Worm (Caenorhabditis elegans) whole organism, L2 larva: Measurements from ENCODE around the gene unc-27.

ENCODE experiments used
- F13H6.1 ChIP-seq: sonication (generic microtip); optimal IDR thresholded peaks from 2 replicates; lab custom pipeline; 2016; ENCODE audit warnings: missing genetic modification characterization, missing compliant biosample characterization
- Y55F3AM.14 ChIP-seq: fragments of 200-800 bp; sonication (Bioruptor generic); optimal IDR thresholded peaks from 2 replicates; lab custom pipeline; 2018; ENCODE audit warnings: mild to moderate bottlenecking, missing genetic modification characterization, missing compliant biosample characterization
- ZK546.5 ChIP-seq: sonication (generic microtip); optimal IDR thresholded peaks from 2 replicates; lab custom pipeline; 2017; ENCODE audit warnings: missing biosample characterization, missing genetic modification characterization
- alr-1 ChIP-seq: fragments of 150-350 bp; optimal IDR thresholded peaks from 2 replicates; lab custom pipeline; 2014; ENCODE audit warnings: missing biosample characterization, missing genetic modification characterization
- ceh-16 ChIP-seq: fragments of 150-350 bp; optimal IDR thresholded peaks from 2 replicates; lab custom pipeline; 2014; ENCODE audit warnings: missing biosample characterization, missing genetic modification characterization
- crh-2 ChIP-seq: sonication (generic microtip); optimal IDR thresholded peaks from 2 replicates; lab custom pipeline; 2017; ENCODE audit warnings: missing biosample characterization, missing genetic modification characterization
- dmd-4 ChIP-seq: sonication (generic microtip); optimal IDR thresholded peaks from 2 replicates; lab custom pipeline; 2017; ENCODE audit warnings: missing biosample characterization, missing genetic modification characterization
- elt-1 ChIP-seq: fragments of 150-350 bp; optimal IDR thresholded peaks from 2 replicates; lab custom pipeline; 2014; ENCODE audit warnings: missing biosample characterization, missing genetic modification characterization
- fos-1 ChIP-seq: fragments of 150-350 bp; optimal IDR thresholded peaks from 2 replicates; lab custom pipeline; 2014; ENCODE audit warnings: missing biosample characterization, missing genetic modification characterization
- gmeb-1 ChIP-seq: fragments of 150-350 bp; optimal IDR thresholded peaks from 2 replicates; lab custom pipeline; 2014; ENCODE audit warnings: missing biosample characterization, missing genetic modification characterization
- lin-11 ChIP-seq: fragments of 150-350 bp; sonication (generic microtip); optimal IDR thresholded peaks from 2 replicates; lab custom pipeline; 2014; ENCODE audit warnings: missing biosample characterization, missing genetic modification characterization, inconsistent platforms, mixed read lengths
- lin-13 ChIP-seq: fragments of 150-350 bp; optimal IDR thresholded peaks from 2 replicates; lab custom pipeline; 2014; ENCODE audit warnings: missing biosample characterization, missing genetic modification reagents, missing genetic modification characterization
- mbf-1 ChIP-seq: sonication (generic microtip); optimal IDR thresholded peaks from 2 replicates; lab custom pipeline; 2017; ENCODE audit warnings: missing biosample characterization, missing genetic modification characterization
- nhr-10 ChIP-seq: sonication (generic microtip); optimal IDR thresholded peaks from 2 replicates; lab custom pipeline; 2017; ENCODE audit warnings: missing biosample characterization, missing genetic modification characterization
- nhr-12 ChIP-seq: fragments of 150-350 bp; optimal IDR thresholded peaks from 2 replicates; lab custom pipeline; 2014; ENCODE audit warnings: missing biosample characterization, missing genetic modification characterization
- nhr-129 ChIP-seq: fragments of 150-350 bp; optimal IDR thresholded peaks from 2 replicates; lab custom pipeline; 2014; ENCODE audit warnings: missing biosample characterization, missing genetic modification characterization
- nhr-21 ChIP-seq: fragments of 150-350 bp; optimal IDR thresholded peaks from 2 replicates; lab custom pipeline; 2014; ENCODE audit warnings: missing biosample characterization, missing genetic modification characterization
- nhr-237 ChIP-seq: fragments of 150-350 bp; optimal IDR thresholded peaks from 2 replicates; lab custom pipeline; 2014; ENCODE audit warnings: missing biosample characterization, missing genetic modification characterization
- nhr-6 ChIP-seq: fragments of 150-350 bp; optimal IDR thresholded peaks from 2 replicates; lab custom pipeline; 2014; ENCODE audit warnings: missing biosample characterization, missing genetic modification characterization
- sma-3 ChIP-seq: sonication (generic microtip); optimal IDR thresholded peaks from 2 replicates; lab custom pipeline; 2016; ENCODE audit warnings: missing genetic modification reagents, missing genetic modification characterization, missing compliant biosample characterization
- sma-9 ChIP-seq, 2 experiments: fragments of 150-350 bp in 1 of 2; sonication (generic microtip) in 1 of 2; optimal IDR thresholded peaks; 2 replicates each; lab custom pipeline; 2014 to 2016; ENCODE audit warnings: missing genetic modification characterization in 2 of 2, mild to moderate bottlenecking in 1 of 2, missing biosample characterization in 1 of 2, missing compliant biosample characterization in 1 of 2, missing genetic modification reagents in 1 of 2, moderate library complexity in 1 of 2
- snpc-4 ChIP-seq: fragments of 150-350 bp; optimal IDR thresholded peaks from 2 replicates; lab custom pipeline; 2014; ENCODE audit warnings: missing biosample characterization, missing genetic modification characterization
- unc-55 ChIP-seq: fragments of 150-350 bp; sonication (generic microtip); optimal IDR thresholded peaks from 3 replicates; lab custom pipeline; 2014; ENCODE audit warnings: missing biosample characterization, missing genetic modification reagents, missing genetic modification characterization
- unc-62 ChIP-seq: fragments of 150-350 bp; optimal IDR thresholded peaks from 2 replicates; lab custom pipeline; 2014; ENCODE audit warnings: missing biosample characterization, missing genetic modification reagents, missing genetic modification characterization
- ztf-11 ChIP-seq: sonication (generic microtip); optimal IDR thresholded peaks from 2 replicates; lab custom pipeline; 2017; ENCODE audit warnings: missing biosample characterization, missing genetic modification characterization

The unc-27 gene

DNA sequence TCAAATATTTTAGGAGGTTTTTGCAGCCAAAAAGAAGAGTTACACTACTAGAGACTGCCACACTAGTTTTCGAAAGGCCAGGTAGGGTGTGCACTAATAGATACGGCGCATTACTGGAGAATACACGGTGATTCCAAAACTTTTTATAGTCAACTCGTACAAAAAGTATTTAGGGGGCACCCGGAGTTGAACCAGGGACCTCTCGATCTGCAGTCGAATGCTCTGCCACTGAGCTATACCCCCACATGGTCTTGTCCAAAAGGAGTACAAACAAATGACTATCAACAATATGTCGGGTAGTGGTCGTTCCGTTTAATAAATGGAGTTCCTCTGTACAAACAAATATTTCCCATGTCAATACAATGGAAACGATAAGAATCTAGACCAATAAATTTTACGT is 28.7 kb downstream of the unc-27 start:
- TF ChIP-seq ztf-11 (no peak), ceh-16 (tag; lab: Kevin White, UChicago) (no peak), nhr-12 (no peak), lin-11 (tag; lab: Kevin White, UChicago) (no peak), gmeb-1 (tag; lab: Kevin White, UChicago) (no peak), fos-1 (tag; lab: Kevin White, UChicago) (peak; percentile 30)
- TF ChIP-seq, all 48 proteins: peak for 1

ce11 chrX:8819815-8820415 is 30.7 kb downstream of the unc-27 start:
- no peak for TF ChIP-seq elt-1 (tag; lab: Kevin White, UChicago)
- TF ChIP-seq nhr-21 (tag; lab: Kevin White, UChicago), result peak; percentile 62
- TF ChIP-seq nhr-12, result no peak
- no peak for TF ChIP-seq lin-11 (tag; lab: Kevin White, UChicago)
- TF ChIP-seq sma-3 (GFP tag; lab: Kevin White, UChicago), result peak; percentile 14

- TF ChIP-seq gmeb-1 (tag; lab: Kevin White, UChicago), result peak; percentile 3
- peak; percentile 68 for TF ChIP-seq crh-2 (tag; lab: Kevin White, UChicago)
- TF ChIP-seq nhr-10 (tag; lab: Kevin White, UChicago), result no peak
- TF ChIP-seq sma-9 (GFP tag; optimal IDR thresholded peaks at IDR 0.05; lab: Kevin White, UChicago), result peak; percentile 23
- no peak for TF ChIP-seq sma-9 (tag; optimal IDR thresholded peaks at IDR 0.05; lab: Kevin White, UChicago)
- TF ChIP-seq fos-1 (tag; lab: Kevin White, UChicago), result peak; percentile 92
- TF ChIP-seq alr-1, result no peak
Observed at ce11 chrX:8820643-8821042, 31.4 kb downstream of the unc-27 start.

- TF ChIP-seq unc-55 (GFP tag; lab: Kevin White, UChicago), result no peak
- TF ChIP-seq nhr-129 (tag; lab: Kevin White, UChicago), result peak; percentile 8
- no peak for TF ChIP-seq gmeb-1 (tag; lab: Kevin White, UChicago)
- peak; percentile 61 for TF ChIP-seq sma-9 (GFP tag; optimal IDR thresholded peaks at IDR 0.05; lab: Kevin White, UChicago)
- no peak for TF ChIP-seq sma-9 (tag; optimal IDR thresholded peaks at IDR 0.05; lab: Kevin White, UChicago)
- TF ChIP-seq lin-11 (tag; lab: Kevin White, UChicago), result no peak
- peak; percentile 96 for TF ChIP-seq fos-1 (tag; lab: Kevin White, UChicago)
- peak; percentile 54 for TF ChIP-seq crh-2 (tag; lab: Kevin White, UChicago)
- peak; percentile 14 for TF ChIP-seq F13H6.1 (tag; lab: Kevin White, UChicago)
- TF ChIP-seq mbf-1, result no peak
Observed at ce11 chrX:8824437-8824836, 35.2 kb downstream of the unc-27 start, which contains the start of gene ifd-1. ifd-1 (minus strand) TSS chrX:8824448.

DNA sequence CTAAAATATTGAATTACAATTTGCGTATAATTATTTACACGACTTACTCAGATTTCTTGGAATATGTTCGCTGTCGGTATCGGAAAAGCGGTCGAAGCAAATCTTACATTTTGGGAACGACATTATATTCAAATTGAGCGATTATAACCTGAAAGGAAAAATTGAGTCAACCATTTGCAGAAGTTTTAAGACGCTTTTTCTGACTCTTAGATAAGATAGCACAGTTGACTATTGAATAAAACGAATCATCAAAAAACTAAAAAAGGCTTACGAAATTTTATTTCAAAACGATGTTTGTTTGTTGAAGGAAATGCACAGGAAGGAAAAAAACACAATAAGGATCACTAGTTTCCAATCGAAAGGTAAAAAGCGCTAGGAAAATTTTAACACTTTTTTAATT is 39.1 kb downstream of the unc-27 start, which contains the start of gene rcs-1:
Gene rcs-1 (minus strand): TSS at position 176 of the 400 bp plus-strand sequence.
- TF ChIP-seq nhr-10 (tag; lab: Kevin White, UChicago) (no peak), fos-1 (tag; lab: Kevin White, UChicago) (peak; percentile 71), nhr-6 (no peak), nhr-21 (tag; lab: Kevin White, UChicago) (no peak), gmeb-1 (tag; lab: Kevin White, UChicago) (no peak), nhr-129 (tag; lab: Kevin White, UChicago) (no peak)

- TF ChIP-seq fos-1 (tag; lab: Kevin White, UChicago) (peak; percentile 11), nhr-129 (tag; lab: Kevin White, UChicago) (no peak)
- TF ChIP-seq, all 48 proteins: peak for 1
Observed at ce11 chrX:8831162-8831561, 41.9 kb downstream of the unc-27 start, which contains the start of gene C28G1.6. C28G1.6 (minus strand) TSS chrX:8831262.

DNA sequence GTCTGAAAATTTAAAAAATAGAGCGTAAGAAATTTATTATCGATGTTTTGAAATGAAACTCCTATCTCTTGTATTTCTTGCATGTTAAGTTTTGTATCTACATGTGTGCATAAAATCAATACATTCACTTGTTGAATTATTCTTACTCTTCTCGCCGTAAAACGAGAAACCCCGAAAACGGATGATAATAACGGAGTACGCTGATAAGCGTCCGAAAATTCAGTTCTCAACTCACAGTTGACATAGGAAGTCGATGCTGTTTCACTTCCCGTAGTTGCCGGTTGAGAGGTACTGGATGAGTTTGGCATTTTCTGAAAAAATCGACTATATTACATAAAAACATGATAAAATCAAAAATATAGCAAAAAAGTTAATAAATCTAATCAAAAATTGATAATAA is 46.1 kb downstream of the unc-27 start, which contains the start of gene sec-15:
Gene sec-15 (minus strand): TSS at position 311 of the 400 bp plus-strand sequence.
- TF ChIP-seq unc-55 (GFP tag; lab: Kevin White, UChicago) (no peak), nhr-237 (no peak), Y55F3AM.14 (GFP tag; lab: Kevin White, UChicago) (no peak), fos-1 (tag; lab: Kevin White, UChicago) (no peak), ztf-11 (no peak), lin-11 (tag; lab: Kevin White, UChicago) (no peak), dmd-4 (tag; lab: Kevin White, UChicago) (no peak), nhr-10 (tag; lab: Kevin White, UChicago) (no peak), unc-62 (no peak), ZK546.5 (tag; lab: Kevin White, UChicago) (no peak), snpc-4 (no peak), nhr-129 (tag; lab: Kevin White, UChicago) (no peak), F13H6.1 (tag; lab: Kevin White, UChicago) (no peak), lin-13 (GFP tag; lab: Kevin White, UChicago) (no peak)
